Worm (Caenorhabditis elegans) whole organism, L2 larva: ENCODE data around the gene Y42A5A.5.

Experiments used
- ZK546.5 ChIP-seq: sonication (generic microtip); optimal IDR thresholded peaks from 2 replicates; lab custom pipeline; 2017; ENCODE audit warnings: missing biosample characterization, missing genetic modification characterization
- nhr-21 ChIP-seq: fragments of 150-350 bp; optimal IDR thresholded peaks from 2 replicates; lab custom pipeline; 2014; ENCODE audit warnings: missing biosample characterization, missing genetic modification characterization
- nhr-237 ChIP-seq: fragments of 150-350 bp; optimal IDR thresholded peaks from 2 replicates; lab custom pipeline; 2014; ENCODE audit warnings: missing biosample characterization, missing genetic modification characterization
- skn-1 ChIP-seq: sonication (generic microtip); optimal IDR thresholded peaks from 2 replicates; lab custom pipeline; 2017; ENCODE audit warnings: missing biosample characterization, missing genetic modification characterization

- TF ChIP-seq ZK546.5 (tag; lab: Kevin White, UChicago) (no peak), skn-1 (tag; lab: Kevin White, UChicago) (no peak), nhr-21 (no peak), nhr-237 (tag; lab: Kevin White, UChicago) (no peak)
These were observed 49.1 kb downstream of the Y42A5A.5 start, which contains the start of gene T04C12.11 for ce11 chrV:11060239-11060984.
